Worm (Caenorhabditis elegans) whole organism, L4 larva: ENCODE data around the gene mocs-1.

Source experiments
- ZK546.5 ChIP-seq, 2 experiments: sonication (generic microtip); optimal IDR thresholded peaks; 2 replicates each; lab custom pipeline; 2017; ENCODE audit warnings: missing biosample characterization in 2 of 2, missing genetic modification characterization in 2 of 2
- ceh-82 ChIP-seq: sonication (generic microtip); optimal IDR thresholded peaks from 2 replicates; lab custom pipeline; 2017; ENCODE audit warnings: missing biosample characterization, missing genetic modification characterization
- daf-19 ChIP-seq: fragments of 200-800 bp; sonication (Bioruptor generic); conservative IDR thresholded peaks from 2 replicates; pipeline ENCODE4 v1.3.6; 2022; ENCODE audit warnings: missing genetic modification characterization, missing compliant biosample characterization
- dmd-9 ChIP-seq: fragments of 200-800 bp; sonication (Bioruptor generic); IDR thresholded peaks from 2 replicates; pipeline ENCODE4 v1.3.6; 2022; ENCODE audit warnings: missing genetic modification reagents, missing genetic modification characterization, missing compliant biosample characterization
- egl-27 ChIP-seq: sonication (generic microtip); optimal IDR thresholded peaks from 3 replicates; lab custom pipeline; 2017; ENCODE audit warnings: missing biosample characterization, missing genetic modification reagents, missing genetic modification characterization
- fkh-10 ChIP-seq: fragments of 150-350 bp; optimal IDR thresholded peaks from 2 replicates; lab custom pipeline; 2014; ENCODE audit warnings: missing biosample characterization, missing genetic modification reagents, missing genetic modification characterization
- mxl-3 ChIP-seq: fragments of 200-800 bp; sonication (Bioruptor generic); optimal IDR thresholded peaks from 2 replicates; lab custom pipeline; 2018; ENCODE audit warnings: mild to moderate bottlenecking, missing genetic modification characterization, missing compliant biosample characterization
- nhr-102 ChIP-seq: sonication (generic microtip); optimal IDR thresholded peaks from 2 replicates; lab custom pipeline; 2016; ENCODE audit warnings: mild to moderate bottlenecking, missing genetic modification characterization, moderate library complexity, missing compliant biosample characterization
- nhr-11 ChIP-seq: fragments of 150-350 bp; optimal IDR thresholded peaks from 2 replicates; lab custom pipeline; 2014; ENCODE audit warnings: missing biosample characterization, missing genetic modification characterization
- pha-4 ChIP-seq, 2 experiments: fragments of 150-350 bp in 1 of 2; fragments of 200-800 bp in 1 of 2; sonication (Bioruptor generic) in 1 of 2; IDR thresholded peaks in 1 of 2; optimal IDR thresholded peaks in 1 of 2; 2 replicates each; pipeline versions ENCODE4 v1.3.6 to Lab custom; 2014 to 2022; ENCODE audit warnings: missing genetic modification characterization in 2 of 2, missing genetic modification reagents in 2 of 2, missing biosample characterization in 1 of 2, missing compliant biosample characterization in 1 of 2
- skn-1 ChIP-seq: fragments of 150-350 bp; optimal IDR thresholded peaks from 2 replicates; lab custom pipeline; 2014; ENCODE audit warnings: missing biosample characterization, missing genetic modification characterization
- zag-1 ChIP-seq: fragments of 150-350 bp; optimal IDR thresholded peaks from 2 replicates; lab custom pipeline; 2014; ENCODE audit warnings: missing biosample characterization, missing genetic modification characterization

DNA sequence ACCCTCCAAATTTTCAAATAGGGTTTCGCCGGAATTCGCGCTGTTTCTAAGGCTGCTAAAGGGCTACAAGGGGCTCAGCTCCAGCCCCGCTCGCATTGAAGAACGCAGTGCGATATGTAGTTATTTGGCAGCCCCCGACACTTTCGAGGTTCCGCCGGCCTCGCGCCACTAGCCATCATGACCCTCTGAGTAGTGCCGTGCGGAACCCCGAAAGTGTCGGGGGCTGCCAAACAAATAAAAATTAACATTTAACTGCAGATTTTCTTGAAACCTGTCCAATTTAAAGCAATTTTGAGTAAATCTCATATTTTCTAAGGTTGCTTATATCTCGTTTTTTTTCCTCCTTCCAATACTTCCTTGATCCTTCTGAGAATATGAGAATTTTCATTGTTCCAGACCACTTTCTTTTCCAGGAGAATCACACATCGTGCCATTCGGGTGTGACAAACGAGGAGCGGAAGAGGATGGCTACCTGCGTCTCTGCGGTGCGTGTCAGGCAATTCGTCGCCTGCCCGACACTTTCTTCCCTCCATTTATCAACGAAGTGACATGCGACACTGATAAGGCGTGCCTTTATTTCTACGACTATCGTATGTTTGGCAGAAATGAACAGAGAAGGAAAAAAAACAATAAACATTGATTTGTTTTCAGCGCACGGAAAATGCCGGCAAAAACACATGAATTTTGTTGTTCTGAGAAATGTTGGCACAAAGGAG lies 16.7 kb downstream of the mocs-1 start:
- TF ChIP-seq ZK546.5 (tag; optimal IDR thresholded peaks at IDR 0.05; lab: Kevin White, UChicago) (no peak), daf-19 (GFP tag; lab: Robert Waterston, UW) (no peak), nhr-102 (tag; lab: Kevin White, UChicago) (peak; percentile 34), nhr-11 (no peak), pha-4 (GFP tag; IDR thresholded peaks at IDR 0.05; lab: Robert Waterston, UW) (no peak), pha-4 (tag; optimal IDR thresholded peaks at IDR 0.05; lab: Kevin White, UChicago) (no peak), egl-27 (tag; lab: Kevin White, UChicago) (no peak), dmd-9 (GFP tag; lab: Robert Waterston, UW) (no peak), fkh-10 (GFP tag; lab: Kevin White, UChicago) (no peak), skn-1 (tag; lab: Kevin White, UChicago) (no peak), mxl-3 (peak; percentile 93), ceh-82 (tag; lab: Kevin White, UChicago) (no peak), zag-1 (tag; lab: Kevin White, UChicago) (no peak)
